Worm (Caenorhabditis elegans): ENCODE data around the gene pho-4.

Gene pho-4

DNA sequence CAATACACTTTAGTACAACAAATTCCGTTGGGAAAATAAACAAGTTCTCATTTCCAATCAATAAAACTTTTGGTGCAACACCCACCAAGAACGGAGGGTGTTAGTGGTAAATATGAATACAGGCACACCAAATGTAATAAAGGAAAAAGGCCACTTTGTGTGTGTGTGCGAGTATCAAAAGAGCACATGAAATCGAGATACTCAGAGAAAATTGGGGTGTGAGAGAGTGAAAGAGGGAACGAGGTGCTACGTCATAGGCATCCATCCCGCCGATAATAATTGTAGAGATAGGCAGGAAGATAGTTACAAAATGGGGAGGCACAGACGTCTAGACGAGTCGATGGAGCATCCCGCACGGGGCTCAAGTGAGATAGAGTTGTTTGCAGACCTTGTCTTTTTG lies 10.5 kb downstream of the pho-4 start:
- no peak for TF ChIP-seq lin-39 (tag; optimal IDR thresholded peaks at IDR 0.05)
- peak; percentile 40 for TF ChIP-seq rnt-1 (tag; optimal IDR thresholded peaks at IDR 0.05)
- no peak for TF ChIP-seq mef-2 (tag; optimal IDR thresholded peaks at IDR 0.05)
- no peak for TF ChIP-seq hlh-17 (GFP tag; optimal IDR thresholded peaks at IDR 0.05; ENCODE audit: borderline replicate concordance)
- TF ChIP-seq fkh-10 (GFP tag; optimal IDR thresholded peaks at IDR 0.05) = no peak
- peak; percentile 7 for TF ChIP-seq nhr-90 (tag; optimal IDR thresholded peaks at IDR 0.05; ENCODE audit: poor library complexity)
- no peak for TF ChIP-seq C04F5.9 (tag; optimal IDR thresholded peaks at IDR 0.05)
- peak; percentile 78 for TF ChIP-seq elt-2 (tag; optimal IDR thresholded peaks at IDR 0.05)
- peak; percentile 64 for TF ChIP-seq lin-14 (GFP tag; optimal IDR thresholded peaks at IDR 0.05)
- no peak for TF ChIP-seq ces-1 (GFP tag; optimal IDR thresholded peaks at IDR 0.05)
- peak; percentile 34 for TF ChIP-seq blmp-1 (tag; optimal IDR thresholded peaks at IDR 0.05)
- TF ChIP-seq ceh-82 (tag; optimal IDR thresholded peaks at IDR 0.05) = no peak
- peak; percentile 6 for TF ChIP-seq nhr-77 (tag; optimal IDR thresholded peaks at IDR 0.05)
- TF ChIP-seq mdl-1 (tag; optimal IDR thresholded peaks at IDR 0.05) = peak in 1 of 2 experiments; percentile 2
- no peak for TF ChIP-seq fos-1 (tag; optimal IDR thresholded peaks at IDR 0.05)
- TF ChIP-seq unc-62 (GFP tag; optimal IDR thresholded peaks at IDR 0.05) = no peak
- TF ChIP-seq unc-98 (GFP tag; IDR thresholded peaks at IDR 0.05) = no peak
- no peak for TF ChIP-seq skn-1 (tag; optimal IDR thresholded peaks at IDR 0.05)
- no peak for TF ChIP-seq lir-3 (tag; optimal IDR thresholded peaks at IDR 0.05; ENCODE audit: poor library complexity)
- TF ChIP-seq ceh-8 (GFP tag; optimal IDR thresholded peaks at IDR 0.05) = no peak
- TF ChIP-seq pqm-1 (tag; optimal IDR thresholded peaks at IDR 0.05) = no peak
- no peak for TF ChIP-seq grh-1 (GFP tag; IDR thresholded peaks at IDR 0.05)
- no peak for TF ChIP-seq lin-13 (GFP tag; optimal IDR thresholded peaks at IDR 0.05)
- peak in 1 of 2 experiments; percentile 36 for TF ChIP-seq lin-35 (GFP tag; optimal IDR thresholded peaks at IDR 0.05)
- no peak for TF ChIP-seq efl-3 (GFP tag; optimal IDR thresholded peaks at IDR 0.05)
- TF ChIP-seq ama-1 (optimal IDR thresholded peaks at IDR 0.05) = no peak
- no peak for TF ChIP-seq alr-1 (tag; optimal IDR thresholded peaks at IDR 0.05; ENCODE audit: borderline replicate concordance)
- TF ChIP-seq mep-1 (tag; optimal IDR thresholded peaks at IDR 0.05) = no peak
- no peak for TF ChIP-seq snpc-4 (tag; optimal IDR thresholded peaks at IDR 0.05)
- TF ChIP-seq efl-1 (optimal IDR thresholded peaks at IDR 0.05) = peak; percentile 24 to 28
- no peak for TF ChIP-seq efl-1 (GFP tag; optimal IDR thresholded peaks at IDR 0.05 in 1 of 2)
- no peak for TF ChIP-seq nhr-84 (tag; optimal IDR thresholded peaks at IDR 0.05)
- TF ChIP-seq nhr-237 (tag; optimal IDR thresholded peaks at IDR 0.05) = no peak
- no peak for TF ChIP-seq nhr-85 (tag)
- TF ChIP-seq unc-30 (tag; optimal IDR thresholded peaks at IDR 0.05) = no peak
- no peak for TF ChIP-seq nhr-11 (tag; optimal IDR thresholded peaks at IDR 0.05)
- no peak for TF ChIP-seq nhr-47 (tag; optimal IDR thresholded peaks at IDR 0.05)
- no peak for TF ChIP-seq fkh-4 (tag; optimal IDR thresholded peaks at IDR 0.05; ENCODE audit: borderline replicate concordance)
- no peak for TF ChIP-seq aly-2 (tag; optimal IDR thresholded peaks at IDR 0.05)
- no peak for TF ChIP-seq pax-3 (tag; optimal IDR thresholded peaks at IDR 0.05)
- no peak for TF ChIP-seq fkh-8 (tag; optimal IDR thresholded peaks at IDR 0.05)
- TF ChIP-seq ztf-4 (tag; optimal IDR thresholded peaks at IDR 0.05) = no peak
- TF ChIP-seq nhr-20 (tag; optimal IDR thresholded peaks at IDR 0.05) = peak; percentile 40
- TF ChIP-seq dsc-1 (tag; optimal IDR thresholded peaks at IDR 0.05) = no peak
- TF ChIP-seq tbx-2 (tag; optimal IDR thresholded peaks at IDR 0.05) = peak; percentile 38
- no peak for TF ChIP-seq ets-5 (GFP tag; IDR thresholded peaks at IDR 0.05)
- TF ChIP-seq dpl-1 (GFP tag; optimal IDR thresholded peaks at IDR 0.05) = no peak
- TF ChIP-seq vab-15 (tag; optimal IDR thresholded peaks at IDR 0.05) = no peak
- no peak for TF ChIP-seq pag-3 (tag; optimal IDR thresholded peaks at IDR 0.05; ENCODE audit: borderline replicate concordance, insufficient read depth)
- no peak for TF ChIP-seq C34B4.2 (tag; optimal IDR thresholded peaks at IDR 0.05)
- TF ChIP-seq nhr-76 (tag; optimal IDR thresholded peaks at IDR 0.05) = no peak
- no peak for TF ChIP-seq lin-15B (tag; optimal IDR thresholded peaks at IDR 0.05)
- peak; percentile 53 for TF ChIP-seq nhr-71 (tag; optimal IDR thresholded peaks at IDR 0.05)
- TF ChIP-seq ceh-63 (GFP tag; optimal IDR thresholded peaks at IDR 0.05) = no peak
